In the genomic region with DNA sequence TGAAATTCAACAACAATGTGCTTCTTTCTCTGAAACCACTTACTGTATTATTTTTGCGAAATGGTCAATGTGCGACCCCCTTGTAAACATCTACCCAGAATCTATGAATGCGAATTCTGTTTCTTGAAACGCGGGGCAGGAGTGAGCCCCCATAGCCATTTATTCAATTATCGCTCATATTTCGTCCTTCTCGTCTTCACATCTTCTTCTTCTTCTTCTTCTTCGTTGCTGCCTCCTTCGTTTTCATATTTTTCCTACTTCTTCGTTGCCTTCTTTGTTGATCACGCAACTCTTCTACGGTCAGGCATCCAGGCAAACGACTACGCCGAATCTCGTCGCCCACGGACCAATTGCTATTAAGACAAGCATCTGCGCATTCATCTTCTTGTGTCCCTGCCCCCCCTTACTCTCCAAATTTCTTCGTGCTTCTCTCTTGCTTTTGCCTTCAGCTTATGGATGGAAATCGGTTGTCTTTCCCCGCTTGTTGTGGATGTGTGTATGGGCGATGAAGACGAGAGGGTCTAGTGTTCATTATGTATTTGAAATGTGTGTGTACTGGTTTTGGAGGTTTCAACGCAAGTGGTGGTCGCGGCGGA, we compare ENCODE assay signal across 7 worm cellular contexts.
TF ChIP-seq lines count a peak whose summit lies in the region.

No protein-coding gene starts in this region.

TF ChIP-seq in whole organism, L1 larva, 84 proteins besides CTCF, POLR2A, EP300 and RAD21 (continues in another document):
- TF ChIP-seq mep-1 (tag; optimal IDR thresholded peaks at IDR 0.05; lab: Kevin White, UChicago) (peak; percentile 16), nhr-76 (tag; optimal IDR thresholded peaks at IDR 0.05; lab: Kevin White, UChicago) (no peak), hpl-2 (GFP tag; optimal IDR thresholded peaks at IDR 0.05; lab: Kevin White, UChicago) (no peak), pqm-1 (tag; optimal IDR thresholded peaks at IDR 0.05; lab: Kevin White, UChicago) (no peak), C34B4.2 (tag; optimal IDR thresholded peaks at IDR 0.05; lab: Kevin White, UChicago) (no peak), ceh-8 (GFP tag; optimal IDR thresholded peaks at IDR 0.05; lab: Kevin White, UChicago) (no peak), nhr-85 (tag; lab: Kevin White, UChicago) (no peak), unc-86 (tag; optimal IDR thresholded peaks at IDR 0.05; lab: Kevin White, UChicago) (no peak), nhr-84 (tag; optimal IDR thresholded peaks at IDR 0.05; lab: Kevin White, UChicago) (no peak), elt-3 (tag; optimal IDR thresholded peaks at IDR 0.05; lab: Kevin White, UChicago) (no peak), nhr-237 (tag; optimal IDR thresholded peaks at IDR 0.05; lab: Kevin White, UChicago) (no peak), lin-14 (GFP tag; optimal IDR thresholded peaks at IDR 0.05; lab: Kevin White, UChicago) (peak; percentile 51), ceh-90 (tag; optimal IDR thresholded peaks at IDR 0.05; lab: Kevin White, UChicago) (no peak)

TF ChIP-seq in whole organism, L2 larva, 48 proteins besides CTCF, POLR2A, EP300 and RAD21:
- TF ChIP-seq unc-55 (GFP tag; optimal IDR thresholded peaks at IDR 0.05; lab: Kevin White, UChicago) (peak; percentile 34), C34F6.9 (tag; optimal IDR thresholded peaks at IDR 0.05; lab: Kevin White, UChicago) (peak; percentile 10), mbf-1 (tag; optimal IDR thresholded peaks at IDR 0.05; lab: Kevin White, UChicago) (no peak)
TF ChIP-seq in whole organism, L2 larva: peak in this region for 2.

TF ChIP-seq in whole organism, L3 larva, 47 proteins besides CTCF, POLR2A, EP300 and RAD21:
- peak; percentile 85 for TF ChIP-seq lin-39 (tag; optimal IDR thresholded peaks at IDR 0.05; lab: Kevin White, UChicago)
- TF ChIP-seq elt-1 (tag; optimal IDR thresholded peaks at IDR 0.05; lab: Kevin White, UChicago), result no peak
- peak; percentile 15 for TF ChIP-seq nfya-1 (tag; optimal IDR thresholded peaks at IDR 0.05; lab: Kevin White, UChicago; ENCODE audit: insufficient read depth)
- TF ChIP-seq unc-62 (GFP tag; optimal IDR thresholded peaks at IDR 0.05; lab: Kevin White, UChicago), result no peak
- no peak for TF ChIP-seq fkh-2 (tag; optimal IDR thresholded peaks at IDR 0.05; lab: Kevin White, UChicago)

TF ChIP-seq in whole organism, early embryonic, 17 proteins besides CTCF, POLR2A, EP300 and RAD21:
- peak; percentile 44 for TF ChIP-seq hmg-4 (GFP tag; optimal IDR thresholded peaks at IDR 0.05; lab: Kevin White, UChicago)
- TF ChIP-seq hnd-1 (tag; optimal IDR thresholded peaks at IDR 0.05; lab: Kevin White, UChicago), result no peak
- no peak for TF ChIP-seq flt-1 (GFP tag; IDR thresholded peaks at IDR 0.05; lab: Robert Waterston, UW)
- TF ChIP-seq ceh-36 (tag; optimal IDR thresholded peaks at IDR 0.05; lab: Kevin White, UChicago), result no peak

TF ChIP-seq in whole organism, late embryonic, 69 proteins besides CTCF, POLR2A, EP300 and RAD21:
- peak; percentile 22 for TF ChIP-seq C38D4.7 (GFP tag; optimal IDR thresholded peaks at IDR 0.05; lab: Kevin White, UChicago)
- peak; percentile 16 for TF ChIP-seq fkh-6 (tag; optimal IDR thresholded peaks at IDR 0.05; lab: Kevin White, UChicago)
- no peak for TF ChIP-seq ahr-1 (tag; optimal IDR thresholded peaks at IDR 0.05; lab: Kevin White, UChicago)
- no peak for TF ChIP-seq ref-2 (tag; optimal IDR thresholded peaks at IDR 0.05; lab: Kevin White, UChicago)
- no peak for TF ChIP-seq tbx-2 (tag; optimal IDR thresholded peaks at IDR 0.05; lab: Kevin White, UChicago)
- TF ChIP-seq hlh-13 (GFP tag; optimal IDR thresholded peaks at IDR 0.05; lab: Kevin White, UChicago), result no peak
- TF ChIP-seq sdc-2 (tag; optimal IDR thresholded peaks at IDR 0.05; lab: Kevin White, UChicago), result peak; percentile 54
- TF ChIP-seq ceh-48 (tag; optimal IDR thresholded peaks at IDR 0.05; lab: Kevin White, UChicago), result no peak
- no peak for TF ChIP-seq elt-4 (tag; optimal IDR thresholded peaks at IDR 0.05; lab: Kevin White, UChicago)
- TF ChIP-seq pqm-1 (tag; optimal IDR thresholded peaks at IDR 0.05; lab: Kevin White, UChicago), result no peak
- peak; percentile 32 for TF ChIP-seq ceh-31 (tag; optimal IDR thresholded peaks at IDR 0.05; lab: Kevin White, UChicago)
- no peak for TF ChIP-seq ceh-30 (tag; optimal IDR thresholded peaks at IDR 0.05; lab: Kevin White, UChicago)
- peak; percentile 92 for TF ChIP-seq unc-42 (tag; optimal IDR thresholded peaks at IDR 0.05; lab: Kevin White, UChicago)
- no peak for TF ChIP-seq pros-1 (tag; optimal IDR thresholded peaks at IDR 0.05; lab: Kevin White, UChicago)
- TF ChIP-seq ttx-3 (tag; optimal IDR thresholded peaks at IDR 0.05; lab: Kevin White, UChicago), result no peak

TF ChIP-seq in whole organism, mixed stage, embryonic, 35 proteins besides CTCF, POLR2A, EP300 and RAD21:
- TF ChIP-seq sptf-1 (tag; optimal IDR thresholded peaks at IDR 0.05; lab: Kevin White, UChicago), result peak; percentile 26
- peak; percentile 88 for TF ChIP-seq ces-1 (GFP tag; optimal IDR thresholded peaks at IDR 0.05; lab: Kevin White, UChicago)
- no peak for TF ChIP-seq bed-3 (GFP tag; optimal IDR thresholded peaks at IDR 0.05; lab: Kevin White, UChicago)
- no peak for TF ChIP-seq unc-120 (tag; optimal IDR thresholded peaks at IDR 0.05; lab: Kevin White, UChicago; ENCODE audit: poor library complexity, severe bottlenecking)
- TF ChIP-seq ceh-39 (tag; optimal IDR thresholded peaks at IDR 0.05; lab: Kevin White, UChicago), result no peak
- no peak for TF ChIP-seq nhr-237 (tag; optimal IDR thresholded peaks at IDR 0.05; lab: Kevin White, UChicago)

TF ChIP-seq in whole organism, young adult, 124 proteins besides CTCF, POLR2A, EP300 and RAD21:
- TF ChIP-seq nhr-90 (tag; optimal IDR thresholded peaks at IDR 0.05; lab: Kevin White, UChicago) (no peak), ceh-27 (GFP tag; optimal IDR thresholded peaks at IDR 0.05; lab: Kevin White, UChicago) (peak; percentile 15)
